Worm (Caenorhabditis elegans) whole organism, L1 larva: Measurements from ENCODE around the gene F02D8.9.

Experiments used
- C04F5.9 ChIP-seq: sonication (generic microtip); optimal IDR thresholded peaks from 2 replicates; lab custom pipeline; 2016; ENCODE audit warnings: missing genetic modification characterization, missing compliant biosample characterization
- C16A3.4 ChIP-seq: fragments of 150-350 bp; optimal IDR thresholded peaks from 2 replicates; lab custom pipeline; 2014; ENCODE audit warnings: missing biosample characterization, missing genetic modification characterization
- F16B12.6 ChIP-seq: fragments of 150-350 bp; optimal IDR thresholded peaks from 2 replicates; lab custom pipeline; 2014; ENCODE audit warnings: missing biosample characterization, missing genetic modification characterization
- blmp-1 ChIP-seq: fragments of 150-350 bp; optimal IDR thresholded peaks from 2 replicates; lab custom pipeline; 2014; ENCODE audit warnings: missing biosample characterization, missing genetic modification characterization
- ceh-8 ChIP-seq: fragments of 200-800 bp; sonication (Bioruptor generic); optimal IDR thresholded peaks from 2 replicates; lab custom pipeline; 2018; ENCODE audit warnings: mild to moderate bottlenecking, missing genetic modification characterization, moderate library complexity, missing compliant biosample characterization
- ceh-90 ChIP-seq: sonication (generic microtip); optimal IDR thresholded peaks from 2 replicates; lab custom pipeline; 2016; ENCODE audit warnings: missing genetic modification characterization, missing compliant biosample characterization
- dpl-1 ChIP-seq, 3 experiments: fragments of 150-350 bp in 2 of 3; sonication (generic microtip) in 1 of 3; optimal IDR thresholded peaks; 2 replicates each; lab custom pipeline; 2014 to 2017; ENCODE audit warnings: missing biosample characterization in 3 of 3, missing genetic modification characterization in 3 of 3, missing genetic modification reagents in 3 of 3
- dsc-1 ChIP-seq: sonication (generic microtip); optimal IDR thresholded peaks from 2 replicates; lab custom pipeline; 2016; ENCODE audit warnings: mild to moderate bottlenecking, missing genetic modification characterization, missing compliant biosample characterization
- elt-2 ChIP-seq: sonication (generic microtip); optimal IDR thresholded peaks from 2 replicates; lab custom pipeline; 2016; ENCODE audit warnings: missing genetic modification characterization, mild to moderate bottlenecking, inconsistent platforms, missing compliant biosample characterization, missing genetic modification reagents
- elt-3 ChIP-seq, 6 experiments: fragments of 150-350 bp in 1 of 6; sonication (generic microtip); optimal IDR thresholded peaks; 2 replicates each; lab custom pipeline; 2017 to 2018; ENCODE audit warnings: missing biosample characterization in 6 of 6, missing genetic modification characterization in 6 of 6, inconsistent platforms in 1 of 6
- fkh-10 ChIP-seq: sonication (generic microtip); optimal IDR thresholded peaks from 2 replicates; lab custom pipeline; 2017; ENCODE audit warnings: missing biosample characterization, missing genetic modification reagents, missing genetic modification characterization
- fkh-4 ChIP-seq: sonication (generic microtip); optimal IDR thresholded peaks from 2 replicates; lab custom pipeline; 2016; ENCODE audit warnings: missing compliant biosample characterization, missing genetic modification characterization, borderline replicate concordance
- fos-1 ChIP-seq: fragments of 150-350 bp; optimal IDR thresholded peaks from 2 replicates; lab custom pipeline; 2014; ENCODE audit warnings: missing biosample characterization, missing genetic modification characterization
- grh-1 ChIP-seq: fragments of 200-800 bp; sonication (Bioruptor generic); IDR thresholded peaks from 2 replicates; pipeline ENCODE4 v1.3.6; 2022; ENCODE audit warnings: missing genetic modification reagents, missing genetic modification characterization, missing compliant biosample characterization
- hlh-17 ChIP-seq: fragments of 200-800 bp; sonication (Bioruptor generic); optimal IDR thresholded peaks from 2 replicates; lab custom pipeline; 2018; ENCODE audit warnings: missing genetic modification characterization, mild to moderate bottlenecking, missing compliant biosample characterization, moderate library complexity, borderline replicate concordance
- irx-1 ChIP-seq: sonication (generic microtip); optimal IDR thresholded peaks from 2 replicates; lab custom pipeline; 2016; ENCODE audit warnings: missing genetic modification characterization, missing compliant biosample characterization
- jun-1 ChIP-seq: fragments of 150-350 bp; optimal IDR thresholded peaks from 2 replicates; lab custom pipeline; 2014; ENCODE audit warnings: missing biosample characterization, missing genetic modification reagents, missing genetic modification characterization
- lin-13 ChIP-seq: fragments of 150-350 bp; optimal IDR thresholded peaks from 2 replicates; lab custom pipeline; 2014; ENCODE audit warnings: missing biosample characterization, missing genetic modification reagents, missing genetic modification characterization
- lin-14 ChIP-seq: fragments of 200-800 bp; sonication (Bioruptor generic); optimal IDR thresholded peaks from 2 replicates; lab custom pipeline; 2018; ENCODE audit warnings: mild to moderate bottlenecking, missing genetic modification characterization, moderate library complexity, missing compliant biosample characterization
- lin-15B ChIP-seq: fragments of 150-350 bp; sonication (generic microtip); optimal IDR thresholded peaks from 3 replicates; lab custom pipeline; 2014; ENCODE audit warnings: missing biosample characterization, missing genetic modification characterization
- lin-39 ChIP-seq: fragments of 150-350 bp; optimal IDR thresholded peaks from 2 replicates; lab custom pipeline; 2014; ENCODE audit warnings: missing biosample characterization, missing genetic modification reagents, missing genetic modification characterization
- lsy-2 ChIP-seq, 2 experiments: fragments of 150-350 bp; optimal IDR thresholded peaks; 2 replicates each; lab custom pipeline; 2014; ENCODE audit warnings: missing biosample characterization in 2 of 2, missing genetic modification characterization in 2 of 2
- mab-9 ChIP-seq: fragments of 200-800 bp; sonication (Bioruptor generic); IDR thresholded peaks from 2 replicates; pipeline ENCODE4 v1.3.6; 2022; ENCODE audit warnings: missing genetic modification reagents, missing genetic modification characterization, missing compliant biosample characterization
- mdl-1 ChIP-seq, 2 experiments: fragments of 150-350 bp; optimal IDR thresholded peaks; 2 replicates each; lab custom pipeline; 2014 to 2017; ENCODE audit warnings: missing biosample characterization in 2 of 2, missing genetic modification characterization in 2 of 2, inconsistent platforms in 1 of 2
- mep-1 ChIP-seq: fragments of 150-350 bp; optimal IDR thresholded peaks from 2 replicates; lab custom pipeline; 2014; ENCODE audit warnings: missing biosample characterization, missing genetic modification characterization
- nhr-12 ChIP-seq: sonication (generic microtip); optimal IDR thresholded peaks from 2 replicates; lab custom pipeline; 2017; ENCODE audit warnings: missing biosample characterization, missing genetic modification characterization
- nhr-19 ChIP-seq: fragments of 200-800 bp; sonication (Bioruptor generic); conservative IDR thresholded peaks from 2 replicates; pipeline ENCODE4 v1.3.6; 2022; ENCODE audit warnings: missing genetic modification characterization, missing compliant biosample characterization
- nhr-237 ChIP-seq: fragments of 150-350 bp; optimal IDR thresholded peaks from 2 replicates; lab custom pipeline; 2014; ENCODE audit warnings: missing biosample characterization, missing genetic modification characterization
- nhr-76 ChIP-seq: sonication (generic microtip); optimal IDR thresholded peaks from 2 replicates; lab custom pipeline; 2017; ENCODE audit warnings: missing biosample characterization, missing genetic modification characterization
- nhr-77 ChIP-seq: fragments of 150-350 bp; optimal IDR thresholded peaks from 2 replicates; lab custom pipeline; 2014; ENCODE audit warnings: missing biosample characterization, missing genetic modification characterization
- nhr-84 ChIP-seq: sonication (generic microtip); optimal IDR thresholded peaks from 2 replicates; lab custom pipeline; 2017; ENCODE audit warnings: missing biosample characterization, missing genetic modification characterization
- nhr-85 ChIP-seq: sonication (generic microtip); peaks from one replicate; lab custom pipeline; 2016; ENCODE audit warnings: missing genetic modification characterization, inconsistent platforms, missing compliant biosample characterization
- pax-3 ChIP-seq: fragments of 200-800 bp; sonication (Bioruptor generic); optimal IDR thresholded peaks from 2 replicates; lab custom pipeline; 2018; ENCODE audit warnings: mild to moderate bottlenecking, missing genetic modification characterization, moderate library complexity, missing compliant biosample characterization
- pqm-1 ChIP-seq: sonication (generic microtip); optimal IDR thresholded peaks from 3 replicates; lab custom pipeline; 2017; ENCODE audit warnings: missing biosample characterization, missing genetic modification characterization
- skn-1 ChIP-seq: fragments of 150-350 bp; optimal IDR thresholded peaks from 2 replicates; lab custom pipeline; 2014; ENCODE audit warnings: missing biosample characterization, missing genetic modification characterization
- snpc-4 ChIP-seq: fragments of 150-350 bp; optimal IDR thresholded peaks from 2 replicates; lab custom pipeline; 2014; ENCODE audit warnings: missing biosample characterization, missing genetic modification characterization
- sox-4 ChIP-seq: sonication (generic microtip); optimal IDR thresholded peaks from 2 replicates; lab custom pipeline; 2016; ENCODE audit warnings: missing genetic modification characterization, missing compliant biosample characterization
- sup-37 ChIP-seq: fragments of 200-800 bp; sonication (Bioruptor generic); optimal IDR thresholded peaks from 2 replicates; lab custom pipeline; 2018; ENCODE audit warnings: mild to moderate bottlenecking, missing genetic modification characterization, missing compliant biosample characterization
- swsn-7 ChIP-seq: sonication (generic microtip); optimal IDR thresholded peaks from 2 replicates; lab custom pipeline; 2016; ENCODE audit warnings: missing genetic modification characterization, missing compliant biosample characterization
- tbx-2 ChIP-seq: sonication (generic microtip); optimal IDR thresholded peaks from 2 replicates; lab custom pipeline; 2016; ENCODE audit warnings: missing genetic modification characterization, missing compliant biosample characterization
- tlp-1 ChIP-seq: fragments of 150-350 bp; optimal IDR thresholded peaks from 2 replicates; lab custom pipeline; 2014; ENCODE audit warnings: missing biosample characterization, missing genetic modification characterization
- unc-30 ChIP-seq: sonication (generic microtip); optimal IDR thresholded peaks from 2 replicates; lab custom pipeline; 2017; ENCODE audit warnings: missing biosample characterization, missing genetic modification characterization
- unc-62 ChIP-seq: fragments of 150-350 bp; optimal IDR thresholded peaks from 2 replicates; lab custom pipeline; 2014; ENCODE audit warnings: missing biosample characterization, missing genetic modification reagents, missing genetic modification characterization
- unc-98 ChIP-seq: fragments of 200-800 bp; sonication (Bioruptor generic); IDR thresholded peaks from 2 replicates; pipeline ENCODE4 v1.3.6; 2022; ENCODE audit warnings: missing genetic modification characterization, missing compliant biosample characterization
- vab-15 ChIP-seq: sonication (generic microtip); optimal IDR thresholded peaks from 2 replicates; lab custom pipeline; 2017; ENCODE audit warnings: missing genotype, mild to moderate bottlenecking, missing genetic modification characterization, missing compliant biosample characterization
- xbp-1 ChIP-seq: sonication (generic microtip); optimal IDR thresholded peaks from 2 replicates; lab custom pipeline; 2016; ENCODE audit warnings: missing genetic modification characterization, missing compliant biosample characterization
- zag-1 ChIP-seq: fragments of 150-350 bp; optimal IDR thresholded peaks from 2 replicates; lab custom pipeline; 2014; ENCODE audit warnings: missing biosample characterization, missing genetic modification characterization
- ztf-11 ChIP-seq, 2 experiments: sonication (generic microtip); optimal IDR thresholded peaks; 2 replicates each; lab custom pipeline; 2016 to 2017; ENCODE audit warnings: missing genetic modification characterization in 2 of 2, missing biosample characterization in 1 of 2, missing compliant biosample characterization in 1 of 2

The F02D8.9 gene

ce11 chrV:14955676-14956075, at the start of gene F02D8.9:
Gene F02D8.9 (minus strand): TSS chrV:14955776.
- no peak for TF ChIP-seq fos-1 (tag; lab: Kevin White, UChicago)
- no peak for TF ChIP-seq ceh-8 (GFP tag; lab: Kevin White, UChicago)
- no peak for TF ChIP-seq pqm-1 (tag; lab: Kevin White, UChicago)
- TF ChIP-seq, all 84 proteins: peak for 0

DNA sequence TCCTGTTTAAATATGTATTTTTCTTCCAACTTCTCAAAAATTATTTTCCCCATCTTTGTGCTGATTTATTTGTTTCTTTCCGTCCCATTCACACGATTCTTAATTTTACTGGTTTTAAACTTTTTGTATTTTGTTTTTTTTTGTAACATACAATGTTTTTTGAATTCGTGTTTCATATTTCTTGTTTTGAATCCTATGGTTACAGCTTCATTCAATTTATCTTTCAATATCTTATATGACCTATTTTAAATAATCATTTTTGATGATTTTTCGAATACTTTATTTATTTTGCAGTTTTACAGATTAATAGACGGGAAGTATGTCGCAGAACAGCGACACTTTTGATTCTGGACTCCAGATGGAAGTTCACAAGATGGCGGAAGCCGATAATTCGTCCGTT, 49.2 kb upstream of the F02D8.9 start, which contains the start of gene hrde-2:
TSS of gene hrde-2 (plus strand) at position 301 of the 400 bp plus-strand sequence.
- TF ChIP-seq snpc-4 (tag; lab: Kevin White, UChicago) (no peak), zag-1 (tag; lab: Kevin White, UChicago) (no peak), unc-30 (no peak), hlh-17 (GFP tag; lab: Kevin White, UChicago) (no peak), lin-14 (no peak), elt-3 (tag; optimal IDR thresholded peaks at IDR 0.05; lab: Kevin White, UChicago) (no peak), C16A3.4 (tag; lab: Kevin White, UChicago) (no peak), lin-39 (no peak), vab-15 (tag; lab: Kevin White, UChicago) (no peak), unc-98 (GFP tag; lab: Robert Waterston, UW) (no peak), sox-4 (tag; lab: Kevin White, UChicago) (no peak), tbx-2 (tag; lab: Kevin White, UChicago) (no peak), ceh-90 (tag; lab: Kevin White, UChicago) (no peak), nhr-19 (GFP tag; lab: Robert Waterston, UW) (no peak)

ce11 chrV:15002184-15002690, 46.7 kb upstream of the F02D8.9 start, which contains the start of the genes fib-1 and mut-15:
Gene fib-1 (minus strand): TSS chrV:15002223.
Gene mut-15 (plus strand): TSS chrV:15002543.
- TF ChIP-seq lin-13 (GFP tag; lab: Kevin White, UChicago), result peak; percentile 88
- TF ChIP-seq C04F5.9 (tag; lab: Kevin White, UChicago), result peak; percentile 90
- no peak for TF ChIP-seq nhr-84 (tag; lab: Kevin White, UChicago)
- TF ChIP-seq grh-1 (GFP tag; lab: Robert Waterston, UW), result peak; percentile 79
- peak; percentile 99 for TF ChIP-seq pax-3 (tag; lab: Kevin White, UChicago)
- peak; percentile 79 for TF ChIP-seq fos-1 (tag; lab: Kevin White, UChicago)
- TF ChIP-seq F16B12.6 (tag; lab: Kevin White, UChicago), result peak; percentile 57
- TF ChIP-seq nhr-77 (tag; lab: Kevin White, UChicago), result peak; percentile 91
- peak; percentile 53 for TF ChIP-seq sup-37 (GFP tag; lab: Kevin White, UChicago)
- TF ChIP-seq zag-1 (tag; lab: Kevin White, UChicago), result peak; percentile 21
- TF ChIP-seq fkh-10 (GFP tag; lab: Kevin White, UChicago), result peak; percentile 74
- peak; percentile 95 to 98 for TF ChIP-seq lsy-2 (tag; optimal IDR thresholded peaks at IDR 0.05; lab: Kevin White, UChicago)
- peak; percentile 81 for TF ChIP-seq fkh-4
- TF ChIP-seq lin-15B (tag; lab: Kevin White, UChicago), result peak; percentile 96
- TF ChIP-seq lin-39, result peak; percentile 59
- TF ChIP-seq nhr-19 (GFP tag; lab: Robert Waterston, UW), result peak; percentile 92
- TF ChIP-seq xbp-1 (tag; lab: Kevin White, UChicago), result peak; percentile 94
- TF ChIP-seq nhr-237 (tag; lab: Kevin White, UChicago), result peak; percentile 53
- peak; percentile 95 for TF ChIP-seq swsn-7 (tag; lab: Kevin White, UChicago)
- peak; percentile 73 for TF ChIP-seq blmp-1 (tag; lab: Kevin White, UChicago)
- peak; percentile 90 for TF ChIP-seq skn-1 (tag; lab: Kevin White, UChicago)
- peak; percentile 68 for TF ChIP-seq elt-2 (tag; lab: Kevin White, UChicago)
- TF ChIP-seq irx-1 (tag; lab: Kevin White, UChicago), result peak; percentile 85
- TF ChIP-seq ztf-11 (tag; optimal IDR thresholded peaks at IDR 0.05; lab: Kevin White, UChicago), result peak in 1 of 2 experiments; percentile 92
- TF ChIP-seq tlp-1 (tag; lab: Kevin White, UChicago), result no peak
- TF ChIP-seq nhr-76 (tag; lab: Kevin White, UChicago), result no peak
- no peak for TF ChIP-seq hlh-17 (GFP tag; lab: Kevin White, UChicago)
- peak in 4 of 6 experiments; percentile 45 to 85 (median 66) for TF ChIP-seq elt-3 (tag; optimal IDR thresholded peaks at IDR 0.05; lab: Kevin White, UChicago)
- TF ChIP-seq unc-62 (GFP tag; lab: Kevin White, UChicago), result no peak
- peak; percentile 94 for TF ChIP-seq mep-1 (tag; lab: Kevin White, UChicago)
- peak; percentile 96 for TF ChIP-seq nhr-85
- TF ChIP-seq mdl-1 (tag; optimal IDR thresholded peaks at IDR 0.05; lab: Kevin White, UChicago), result peak in 1 of 2 experiments; percentile 81
- peak; percentile 93 for TF ChIP-seq dsc-1
- peak; percentile 82 for TF ChIP-seq mab-9
- TF ChIP-seq dpl-1 (GFP tag; optimal IDR thresholded peaks at IDR 0.05; lab: Kevin White, UChicago), result peak; percentile 85 to 87 (median 85)
- TF ChIP-seq jun-1 (tag; lab: Kevin White, UChicago), result peak; percentile 87
- TF ChIP-seq nhr-12 (tag; lab: Kevin White, UChicago), result no peak
